Fruit fly (Drosophila melanogaster): ENCODE results near the gene Crag.

Gene Crag

dm6 chrX:8561404-8562397 lies 30.1 kb upstream of the Crag start (continued):
- TF ChIP-seq HLHmδ (GFP tag; optimal IDR thresholded peaks at IDR 0.05) (no peak), tll (GFP tag; optimal IDR thresholded peaks at IDR 0.05) (no peak), zen (tag; optimal IDR thresholded peaks at IDR 0.05) (peak; percentile 80), CG15696 (tag; optimal IDR thresholded peaks at IDR 0.05) (no peak), gsb-n (tag; optimal IDR thresholded peaks at IDR 0.05) (no peak), HLH4C (GFP tag; IDR thresholded peaks at IDR 0.05; ENCODE audit: partially characterized antibody) (peak; percentile 63; the same call in 1 of the 3 replicates), BEAF-32 (GFP tag; optimal IDR thresholded peaks at IDR 0.05) (peak; percentile 58), CG14860 (GFP tag; IDR thresholded peaks at IDR 0.05; ENCODE audit: partially characterized antibody) (no peak), Fer2 (tag; optimal IDR thresholded peaks at IDR 0.05) (no peak), D19B (GFP tag; optimal IDR thresholded peaks at IDR 0.05) (no peak), CG15479 (GFP tag; optimal IDR thresholded peaks at IDR 0.05) (peak; percentile 83), Dll (GFP tag; IDR thresholded peaks at IDR 0.05; ENCODE audit: partially characterized antibody) (peak; percentile 46; the same call in 2 of the 4 replicates), zen2 (GFP tag; IDR thresholded peaks at IDR 0.05; ENCODE audit: partially characterized antibody) (no peak), CG14965 (GFP tag; optimal IDR thresholded peaks at IDR 0.05; ENCODE audit: borderline replicate concordance) (no peak), CG3281 (GFP tag; optimal IDR thresholded peaks at IDR 0.05) (no peak), pnt (GFP tag; optimal IDR thresholded peaks at IDR 0.05) (peak; percentile 4), rib (GFP tag; IDR thresholded peaks at IDR 0.05) (peak; percentile 24), CG6683 (GFP tag; optimal IDR thresholded peaks at IDR 0.05) (no peak), Lpt (GFP tag; optimal IDR thresholded peaks at IDR 0.05) (no peak), bsh (GFP tag; optimal IDR thresholded peaks at IDR 0.05) (peak in 1 of 2 experiments; percentile 6), CG2202 (tag; optimal IDR thresholded peaks at IDR 0.05) (no peak), ATbp (GFP tag; optimal IDR thresholded peaks at IDR 0.05) (peak; percentile 23), CG1529 (GFP tag; optimal IDR thresholded peaks at IDR 0.05) (no peak), her (GFP tag; optimal IDR thresholded peaks at IDR 0.05) (peak; percentile 32), CG1603 (tag; optimal IDR thresholded peaks at IDR 0.05) (peak; percentile 69), D19A (tag; optimal IDR thresholded peaks at IDR 0.05) (no peak), Dip3 (GFP tag; optimal IDR thresholded peaks at IDR 0.05) (peak; percentile 13), so (GFP tag; IDR thresholded peaks at IDR 0.05) (no peak; the same call in 2 of the 3 replicates), hth (optimal IDR thresholded peaks at IDR 0.05) (no peak), grau (tag; optimal IDR thresholded peaks at IDR 0.05) (no peak), z (GFP tag; IDR thresholded peaks at IDR 0.05) (no peak), ac (GFP tag; optimal IDR thresholded peaks at IDR 0.05) (no peak), ind (GFP tag; optimal IDR thresholded peaks at IDR 0.05) (peak; percentile 33), B-H2 (GFP tag; optimal IDR thresholded peaks at IDR 0.05) (peak; percentile 76), esg (GFP tag; conservative IDR thresholded peaks at IDR 0.05) (no peak), NfI (GFP tag; optimal IDR thresholded peaks at IDR 0.05) (no peak), CG8478 (optimal IDR thresholded peaks at IDR 0.05) (peak; percentile 44), otp (GFP tag; IDR thresholded peaks at IDR 0.05) (peak; percentile 60; the same call in 1 of the 3 replicates), CG1024 (GFP tag; IDR thresholded peaks at IDR 0.05) (no peak), sens (GFP tag) (peak; percentile 84), CG12236 (GFP tag; optimal IDR thresholded peaks at IDR 0.05) (no peak), Camta (GFP tag; optimal IDR thresholded peaks at IDR 0.05) (peak; percentile 15), nerfin-1 (tag; optimal IDR thresholded peaks at IDR 0.05) (no peak), Deaf1 (tag; optimal IDR thresholded peaks at IDR 0.05) (no peak), chm (GFP tag; IDR thresholded peaks at IDR 0.05) (no peak; the same call in 1 of the 2 replicates), Doc3 (GFP tag; IDR thresholded peaks at IDR 0.05; ENCODE audit: partially characterized antibody) (peak; percentile 29; the same call in 1 of the 3 replicates), fd64A (GFP tag; optimal IDR thresholded peaks at IDR 0.05) (no peak), ab (GFP tag; optimal IDR thresholded peaks at IDR 0.05) (no peak)

Data from whole organism, embryonic.